Worm (Caenorhabditis elegans): Measurements from ENCODE around the gene Y72A10A.1.

The Y72A10A.1 gene

DNA sequence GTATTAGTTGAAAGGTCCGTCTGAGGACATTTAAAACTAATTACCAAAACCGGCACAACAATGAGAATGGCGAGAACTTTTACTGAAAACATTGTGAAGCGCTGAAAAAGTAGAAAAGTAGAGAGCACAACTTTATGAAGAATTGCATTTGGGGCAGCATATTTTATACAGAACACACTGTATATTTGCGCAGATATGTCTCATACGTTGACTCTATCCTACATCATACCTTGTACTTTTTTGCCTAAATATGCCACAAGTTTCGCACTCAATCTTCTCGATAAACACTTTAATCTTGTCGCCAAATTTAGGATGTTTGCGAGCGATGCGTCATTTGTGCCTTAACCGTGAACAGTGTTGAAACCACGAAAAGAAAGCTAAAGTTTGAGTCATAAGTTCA, 34.8 kb downstream of the Y72A10A.1 start, which contains the start of gene C15H9.11:
C15H9.11 (minus strand) TSS at position 101 of the 400 bp plus-strand sequence.
- TF ChIP-seq F13H6.1 (tag; optimal IDR thresholded peaks at IDR 0.05): no peak
- no peak for TF ChIP-seq gmeb-2 (tag; optimal IDR thresholded peaks at IDR 0.05)
- TF ChIP-seq C38D4.7 (GFP tag; optimal IDR thresholded peaks at IDR 0.05): no peak
- no peak for TF ChIP-seq npax-4 (tag; optimal IDR thresholded peaks at IDR 0.05)
- TF ChIP-seq ets-4 (tag; optimal IDR thresholded peaks at IDR 0.05): no peak
- TF ChIP-seq Y22D7AL.16 (tag; optimal IDR thresholded peaks at IDR 0.05): no peak
- TF ChIP-seq sox-2 (GFP tag; IDR thresholded peaks at IDR 0.05): no peak
- no peak for TF ChIP-seq pag-3 (tag; optimal IDR thresholded peaks at IDR 0.05; ENCODE audit: borderline replicate concordance)
- TF ChIP-seq ceh-9 (tag; optimal IDR thresholded peaks at IDR 0.05): no peak
- no peak for TF ChIP-seq C08G9.2 (tag; optimal IDR thresholded peaks at IDR 0.05)
- TF ChIP-seq madf-2 (tag; optimal IDR thresholded peaks at IDR 0.05): no peak
- no peak for TF ChIP-seq dve-1 (tag; optimal IDR thresholded peaks at IDR 0.05)

DNA sequence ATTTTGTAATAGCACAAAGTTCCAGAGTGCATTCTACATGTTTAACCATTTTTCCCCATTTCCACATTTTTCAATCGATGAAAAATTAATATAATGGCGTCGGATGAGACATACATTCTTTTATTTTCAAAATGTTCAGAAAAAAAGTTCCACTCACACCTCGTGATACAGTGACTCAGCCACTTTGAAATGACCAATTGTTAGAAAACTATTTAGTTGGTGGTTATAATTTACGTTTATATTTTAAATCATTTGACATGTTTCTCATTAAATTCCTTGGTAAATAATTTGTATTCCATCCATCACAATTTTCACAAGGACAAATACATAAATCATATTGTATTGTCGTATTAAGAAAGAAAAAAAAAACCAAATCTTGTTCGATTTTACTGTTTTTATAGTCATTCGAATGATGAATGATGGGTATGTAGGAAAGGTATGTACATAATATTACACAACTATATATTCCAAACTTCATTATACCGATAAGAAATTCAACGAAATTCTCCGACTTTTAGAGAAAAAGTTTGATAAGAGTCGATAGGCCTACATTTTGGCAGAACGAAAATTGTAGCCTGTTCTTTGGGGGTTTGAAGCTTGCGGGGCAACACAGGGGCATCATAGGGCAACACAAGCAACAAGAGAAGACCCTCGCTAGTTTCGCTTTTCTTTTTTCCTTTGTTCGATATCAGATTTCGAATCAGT, 37.6 kb downstream of the Y72A10A.1 start:
- no peak for TF ChIP-seq eyg-1 (tag; optimal IDR thresholded peaks at IDR 0.05)
- TF ChIP-seq ref-2 (tag; optimal IDR thresholded peaks at IDR 0.05): no peak
- no peak for TF ChIP-seq ceh-22 (tag; optimal IDR thresholded peaks at IDR 0.05)
- TF ChIP-seq unc-86 (tag; optimal IDR thresholded peaks at IDR 0.05): no peak
- TF ChIP-seq gmeb-2 (tag; optimal IDR thresholded peaks at IDR 0.05): no peak
- TF ChIP-seq ceh-31 (tag; optimal IDR thresholded peaks at IDR 0.05): no peak
- no peak for TF ChIP-seq fax-1 (tag; optimal IDR thresholded peaks at IDR 0.05)
- no peak for TF ChIP-seq dve-1 (tag; optimal IDR thresholded peaks at IDR 0.05)
- no peak for TF ChIP-seq lim-6 (tag; optimal IDR thresholded peaks at IDR 0.05)
- TF ChIP-seq ceh-9 (tag; optimal IDR thresholded peaks at IDR 0.05): no peak
- no peak for TF ChIP-seq K02D7.2 (tag; optimal IDR thresholded peaks at IDR 0.05)
- TF ChIP-seq fkh-6 (tag; optimal IDR thresholded peaks at IDR 0.05): no peak
- no peak for TF ChIP-seq C08G9.2 (tag; optimal IDR thresholded peaks at IDR 0.05)
- no peak for TF ChIP-seq pat-9 (tag; optimal IDR thresholded peaks at IDR 0.05)
- no peak for TF ChIP-seq unc-3 (GFP tag; conservative IDR thresholded peaks at IDR 0.05)
- TF ChIP-seq unc-3 (tag; optimal IDR thresholded peaks at IDR 0.05): no peak
- TF ChIP-seq pha-4 (tag; optimal IDR thresholded peaks at IDR 0.05): no peak
- TF ChIP-seq elt-2 (tag; optimal IDR thresholded peaks at IDR 0.05): no peak

- TF ChIP-seq ceh-2 (tag; optimal IDR thresholded peaks at IDR 0.05) (no peak), zip-5 (tag; optimal IDR thresholded peaks at IDR 0.05) (no peak), elt-2 (tag; optimal IDR thresholded peaks at IDR 0.05) (peak; percentile 47), madf-2 (tag; optimal IDR thresholded peaks at IDR 0.05) (no peak)
Measured at ce11 chrX:6098420-6098819, 39.7 kb downstream of the Y72A10A.1 start.

ce11 chrX:6097551-6097950, 40.6 kb downstream of the Y72A10A.1 start, which contains the start of gene C15H9.4:
Gene C15H9.4 (plus strand): TSS chrX:6097643.
- TF ChIP-seq F13H6.1 (tag; optimal IDR thresholded peaks at IDR 0.05): no peak
- peak; percentile 56 for TF ChIP-seq sdc-2 (tag; optimal IDR thresholded peaks at IDR 0.05)
- TF ChIP-seq pha-2 (tag; optimal IDR thresholded peaks at IDR 0.05): peak; percentile 71
- TF ChIP-seq ahr-1 (tag; optimal IDR thresholded peaks at IDR 0.05): no peak
- no peak for TF ChIP-seq T23F11.4 (GFP tag; optimal IDR thresholded peaks at IDR 0.05)
- TF ChIP-seq hlh-13 (GFP tag; optimal IDR thresholded peaks at IDR 0.05): no peak
- TF ChIP-seq hlh-8 (tag; optimal IDR thresholded peaks at IDR 0.05): no peak
- peak; percentile 53 for TF ChIP-seq tbx-2 (tag; optimal IDR thresholded peaks at IDR 0.05)
- peak; percentile 61 for TF ChIP-seq unc-42 (tag; optimal IDR thresholded peaks at IDR 0.05)
- TF ChIP-seq pax-1 (tag; optimal IDR thresholded peaks at IDR 0.05): no peak
- TF ChIP-seq ets-4 (tag; optimal IDR thresholded peaks at IDR 0.05): no peak
- TF ChIP-seq ceh-24 (tag; optimal IDR thresholded peaks at IDR 0.05): no peak
- TF ChIP-seq ceh-14 (tag; optimal IDR thresholded peaks at IDR 0.05): peak; percentile 40
- TF ChIP-seq unc-55 (GFP tag; optimal IDR thresholded peaks at IDR 0.05): peak; percentile 31
- peak; percentile 57 for TF ChIP-seq ceh-31 (tag; optimal IDR thresholded peaks at IDR 0.05)
- TF ChIP-seq ref-2 (tag; optimal IDR thresholded peaks at IDR 0.05): peak; percentile 23
- TF ChIP-seq pros-1 (tag; optimal IDR thresholded peaks at IDR 0.05): no peak
- no peak for TF ChIP-seq npax-4 (tag; optimal IDR thresholded peaks at IDR 0.05)
- TF ChIP-seq ceh-6 (GFP tag; optimal IDR thresholded peaks at IDR 0.05): no peak
- peak; percentile 14 for TF ChIP-seq ceh-48 (tag; optimal IDR thresholded peaks at IDR 0.05)
- TF ChIP-seq sox-2 (GFP tag; IDR thresholded peaks at IDR 0.05): peak; percentile 76
- TF ChIP-seq ceh-34 (tag; optimal IDR thresholded peaks at IDR 0.05): no peak
- TF ChIP-seq hlh-6 (tag; optimal IDR thresholded peaks at IDR 0.05): no peak
- peak; percentile 74 for TF ChIP-seq nfya-1 (tag; optimal IDR thresholded peaks at IDR 0.05)
- no peak for TF ChIP-seq K09A11.1 (tag; optimal IDR thresholded peaks at IDR 0.05; ENCODE audit: insufficient read depth)

All from whole organism, late embryonic.